Worm (Caenorhabditis elegans) whole organism, young adult: ENCODE data around the gene T27E9.2.
"Not testable (repeated sequence)": the region's sequence is repeated elsewhere in the genome, so short reads cannot be mapped to it uniquely, and the experiment has no call there.

Experiments
- F22D6.2 ChIP-seq: sonication (generic microtip); optimal IDR thresholded peaks from 2 replicates; lab custom pipeline; 2016; ENCODE audit warnings: mild to moderate bottlenecking, missing genetic modification characterization, missing compliant biosample characterization
- F37B4.10 ChIP-seq: fragments of 200-800 bp; sonication (Bioruptor generic); IDR thresholded peaks from 2 replicates; pipeline ENCODE4 v1.3.6; 2022; ENCODE audit warnings: missing genetic modification characterization, missing compliant biosample characterization
- athp-1 ChIP-seq: sonication (generic microtip); optimal IDR thresholded peaks from 2 replicates; lab custom pipeline; 2017; ENCODE audit warnings: mild to moderate bottlenecking, missing genetic modification characterization, missing compliant biosample characterization
- hrde-1 ChIP-seq: sonication (generic microtip); optimal IDR thresholded peaks from 2 replicates; lab custom pipeline; 2016; ENCODE audit warnings: missing genetic modification characterization, mild to moderate bottlenecking, missing compliant biosample characterization, moderate library complexity, missing genotype, missing genetic modification reagents, borderline replicate concordance
- lin-26 ChIP-seq: fragments of 200-800 bp; sonication (Bioruptor generic); IDR thresholded peaks from 2 replicates; pipeline ENCODE4 v1.3.6; 2022; ENCODE audit warnings: missing genetic modification reagents, missing genetic modification characterization, missing compliant biosample characterization
- mcd-1 ChIP-seq: fragments of 200-800 bp; sonication (Bioruptor generic); IDR thresholded peaks from 2 replicates; pipeline ENCODE4 v1.3.6; 2022; ENCODE audit warnings: missing genetic modification reagents, missing genetic modification characterization, missing compliant biosample characterization
- mel-28 ChIP-seq: sonication (generic microtip); optimal IDR thresholded peaks from 2 replicates; lab custom pipeline; 2016; ENCODE audit warnings: borderline replicate concordance, mild to moderate bottlenecking, missing genetic modification characterization, missing compliant biosample characterization
- nfya-2 ChIP-seq: fragments of 200-800 bp; sonication (Bioruptor generic); IDR thresholded peaks from 2 replicates; pipeline ENCODE4 v1.3.6; 2022; ENCODE audit warnings: missing genetic modification reagents, missing genetic modification characterization, missing compliant biosample characterization
- sea-2 ChIP-seq: fragments of 200-800 bp; sonication (Bioruptor generic); IDR thresholded peaks from 2 replicates; pipeline ENCODE4 v1.3.6; 2022; ENCODE audit warnings: missing genetic modification characterization, missing compliant biosample characterization
- snpc-4 ChIP-seq, 5 experiments: fragments of 150-350 bp in 1 of 5; sonication (generic microtip) in 4 of 5; optimal IDR thresholded peaks; 2 replicates each; lab custom pipeline; 2014 to 2018; ENCODE audit warnings: missing genetic modification characterization in 5 of 5, missing biosample characterization in 3 of 5, antibody characterized with exemption in 2 of 5, mild to moderate bottlenecking in 2 of 5, missing compliant biosample characterization in 2 of 5, missing genotype in 2 of 5, moderate library complexity in 2 of 5, missing genetic modification reagents in 1 of 5
- tbp1 ChIP-seq: fragments of 200-800 bp; sonication (Bioruptor generic); optimal IDR thresholded peaks from 2 replicates; lab custom pipeline; 2018; ENCODE audit warnings: mild to moderate bottlenecking, missing genetic modification characterization, missing compliant biosample characterization
- unc-130 ChIP-seq: sonication (generic microtip); optimal IDR thresholded peaks from 2 replicates; lab custom pipeline; 2016; ENCODE audit warnings: missing genetic modification reagents, missing genetic modification characterization, missing compliant biosample characterization

DNA sequence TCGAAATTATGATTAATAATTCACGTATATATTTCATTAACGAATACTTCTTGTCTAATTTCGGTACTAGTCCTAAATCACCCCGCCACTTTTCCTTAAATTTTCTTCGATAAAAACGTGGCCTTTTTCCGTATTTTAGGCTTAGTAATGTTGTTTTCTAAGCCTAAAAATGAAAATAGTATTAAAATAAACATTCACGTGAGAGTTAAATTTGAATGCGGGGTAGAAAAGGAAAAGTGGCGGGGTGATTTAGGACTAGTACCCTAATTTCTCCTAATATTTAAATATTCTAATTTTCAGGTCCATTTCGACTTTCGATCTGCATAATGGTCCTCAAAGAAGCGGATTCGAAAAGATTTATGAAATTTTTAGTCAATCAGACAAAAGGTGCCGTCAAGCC is 36.5 kb upstream of the T27E9.2 start, which contains the start of gene T28A8.6:
- TF ChIP-seq hrde-1; lin-26 (GFP tag; lab: Robert Waterston, UW); mcd-1 (GFP tag; lab: Robert Waterston, UW); snpc-4 (GFP tag; optimal IDR thresholded peaks at IDR 0.05; lab: Kevin White, UChicago); snpc-4 (tag; optimal IDR thresholded peaks at IDR 0.05; lab: Kevin White, UChicago); tbp1 (GFP tag; lab: Kevin White, UChicago); F22D6.2; sea-2 (GFP tag; lab: Robert Waterston, UW); mel-28; nfya-2 (GFP tag; lab: Robert Waterston, UW); athp-1 (tag; lab: Kevin White, UChicago); unc-130; F37B4.10 (GFP tag; lab: Robert Waterston, UW): not testable (repeated sequence)
